Worm (Caenorhabditis elegans) whole organism, mixed stage, embryonic: ENCODE results near the gene srw-9.

Experiments used
- blmp-1 ChIP-seq: fragments of 150-350 bp; optimal IDR thresholded peaks from 2 replicates; lab custom pipeline; 2014; ENCODE audit warnings: missing biosample characterization, missing genetic modification characterization
- ceh-39 ChIP-seq: fragments of 150-350 bp; optimal IDR thresholded peaks from 2 replicates; lab custom pipeline; 2014; ENCODE audit warnings: missing biosample characterization, missing genetic modification characterization
- ces-1 ChIP-seq: fragments of 150-350 bp; optimal IDR thresholded peaks from 2 replicates; lab custom pipeline; 2014; ENCODE audit warnings: missing biosample characterization, missing genetic modification reagents, missing genetic modification characterization
- cnd-1 ChIP-seq: fragments of 200-800 bp; sonication (Bioruptor generic); optimal IDR thresholded peaks from 2 replicates; lab custom pipeline; 2018; ENCODE audit warnings: mild to moderate bottlenecking, missing genetic modification characterization, missing compliant biosample characterization
- elt-1 ChIP-seq: sonication (generic microtip); optimal IDR thresholded peaks from 2 replicates; lab custom pipeline; 2017; ENCODE audit warnings: missing genetic modification characterization, mild to moderate bottlenecking, missing compliant biosample characterization, antibody characterized with exemption, moderate library complexity, borderline replicate concordance; ENCODE audit not compliant: insufficient read depth
- lin-13 ChIP-seq: fragments of 150-350 bp; optimal IDR thresholded peaks from 2 replicates; lab custom pipeline; 2014; ENCODE audit warnings: missing biosample characterization, missing genetic modification characterization
- mep-1 ChIP-seq: fragments of 150-350 bp; optimal IDR thresholded peaks from 2 replicates; lab custom pipeline; 2017; ENCODE audit warnings: missing biosample characterization, missing genetic modification reagents, missing genetic modification characterization, inconsistent platforms
- nhr-12 ChIP-seq: fragments of 150-350 bp; optimal IDR thresholded peaks from 2 replicates; lab custom pipeline; 2014; ENCODE audit warnings: missing biosample characterization, missing genetic modification characterization
- nhr-237 ChIP-seq: fragments of 150-350 bp; optimal IDR thresholded peaks from 2 replicates; lab custom pipeline; 2014; ENCODE audit warnings: missing biosample characterization, missing genetic modification characterization
- nhr-28 ChIP-seq: fragments of 150-350 bp; optimal IDR thresholded peaks from 2 replicates; lab custom pipeline; 2014; ENCODE audit warnings: missing biosample characterization, missing genetic modification characterization
- nhr-76 ChIP-seq: sonication (generic microtip); optimal IDR thresholded peaks from 2 replicates; lab custom pipeline; 2017; ENCODE audit warnings: missing biosample characterization, missing genetic modification characterization
- sem-2 ChIP-seq: fragments of 200-800 bp; sonication (Bioruptor generic); optimal IDR thresholded peaks from 2 replicates; lab custom pipeline; 2018; ENCODE audit warnings: mild to moderate bottlenecking, missing genetic modification characterization, missing compliant biosample characterization
- snpc-4 ChIP-seq: fragments of 150-350 bp; optimal IDR thresholded peaks from 2 replicates; lab custom pipeline; 2014; ENCODE audit warnings: missing biosample characterization, missing genetic modification characterization
- unc-62 ChIP-seq: fragments of 150-350 bp; optimal IDR thresholded peaks from 2 replicates; lab custom pipeline; 2014; ENCODE audit warnings: missing biosample characterization, missing genetic modification reagents, missing genetic modification characterization

DNA sequence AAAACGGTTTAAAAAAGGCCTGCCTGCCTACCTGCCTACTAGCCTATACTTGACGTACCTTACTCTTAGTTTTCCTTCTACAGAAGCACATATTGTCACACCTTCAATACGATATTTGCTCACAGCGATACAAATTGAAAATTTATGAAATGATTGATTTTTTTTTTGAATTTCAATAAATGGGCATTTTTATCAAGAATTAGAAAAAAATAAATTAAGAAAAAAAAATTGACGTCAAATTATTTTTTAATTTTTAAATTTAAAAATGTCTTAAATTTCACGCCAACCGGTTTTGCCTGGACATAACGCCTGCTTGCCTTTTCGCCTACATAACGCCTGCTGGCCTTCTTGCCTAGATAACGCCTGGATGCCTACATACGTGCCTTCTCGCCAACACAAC, 49.2 kb downstream of the srw-9 start, which contains the start of gene BE10.5:
- TF ChIP-seq snpc-4 (tag; lab: Kevin White, UChicago), result no peak
- TF ChIP-seq nhr-76 (tag; lab: Kevin White, UChicago), result no peak
- no peak for TF ChIP-seq unc-62 (GFP tag; lab: Kevin White, UChicago)
- TF ChIP-seq nhr-237 (tag; lab: Kevin White, UChicago), result no peak
- TF ChIP-seq elt-1 (tag; lab: Kevin White, UChicago), result no peak
- TF ChIP-seq lin-13 (tag; lab: Kevin White, UChicago), result no peak
- TF ChIP-seq ces-1 (GFP tag; lab: Kevin White, UChicago), result no peak
- TF ChIP-seq sem-2, result no peak
- no peak for TF ChIP-seq nhr-12 (tag; lab: Kevin White, UChicago)
- no peak for TF ChIP-seq cnd-1 (tag; lab: Kevin White, UChicago)
- no peak for TF ChIP-seq ceh-39 (tag; lab: Kevin White, UChicago)
- TF ChIP-seq mep-1 (tag; lab: Kevin White, UChicago), result no peak
- TF ChIP-seq nhr-28 (tag; lab: Kevin White, UChicago), result no peak
- TF ChIP-seq blmp-1 (tag; lab: Kevin White, UChicago), result no peak
